Worm (Caenorhabditis elegans) whole organism, young adult: Measurements from ENCODE around the gene str-140.

Source experiments
- Y53G8AR.9 ChIP-seq: fragments of 200-800 bp; sonication (Bioruptor generic); conservative IDR thresholded peaks from 2 replicates; pipeline ENCODE4 v1.3.6; 2022; ENCODE audit warnings: missing genetic modification reagents, missing genetic modification characterization, missing compliant biosample characterization
- ceh-100 ChIP-seq: fragments of 200-800 bp; sonication (Bioruptor generic); IDR thresholded peaks from 2 replicates; pipeline ENCODE4 v1.3.6; 2022; ENCODE audit warnings: missing genetic modification reagents, missing genetic modification characterization, missing compliant biosample characterization
- dpl-1 ChIP-seq: fragments of 150-350 bp; optimal IDR thresholded peaks from 2 replicates; lab custom pipeline; 2014; ENCODE audit warnings: missing biosample characterization, missing genetic modification reagents, missing genetic modification characterization
- nhr-27 ChIP-seq: fragments of 200-800 bp; sonication (Bioruptor generic); optimal IDR thresholded peaks from 2 replicates; lab custom pipeline; 2018; ENCODE audit warnings: mild to moderate bottlenecking, missing genetic modification characterization, moderate library complexity, missing compliant biosample characterization
- nhr-90 ChIP-seq: sonication (generic microtip); optimal IDR thresholded peaks from 2 replicates; lab custom pipeline; 2016; ENCODE audit warnings: missing genotype, mild to moderate bottlenecking, missing genetic modification characterization, missing compliant biosample characterization
- sdz-38 ChIP-seq: sonication (generic microtip); optimal IDR thresholded peaks from 2 replicates; lab custom pipeline; 2016; ENCODE audit warnings: missing genotype, missing genetic modification characterization, missing compliant biosample characterization
- snpc-4 ChIP-seq, 5 experiments: fragments of 150-350 bp in 1 of 5; sonication (generic microtip) in 4 of 5; optimal IDR thresholded peaks; 2 replicates each; lab custom pipeline; 2014 to 2018; ENCODE audit warnings: missing genetic modification characterization in 5 of 5, missing biosample characterization in 3 of 5, antibody characterized with exemption in 2 of 5, mild to moderate bottlenecking in 2 of 5, missing compliant biosample characterization in 2 of 5, missing genotype in 2 of 5, moderate library complexity in 2 of 5, missing genetic modification reagents in 1 of 5
- unc-62 ChIP-seq: fragments of 150-350 bp; optimal IDR thresholded peaks from 2 replicates; lab custom pipeline; 2014; ENCODE audit warnings: missing biosample characterization, missing genetic modification reagents, missing genetic modification characterization
- ztf-28 ChIP-seq: fragments of 200-800 bp; sonication (Bioruptor generic); IDR thresholded peaks from 2 replicates; pipeline ENCODE4 v1.3.6; 2022; ENCODE audit warnings: missing genetic modification reagents, missing genetic modification characterization, missing compliant biosample characterization

DNA sequence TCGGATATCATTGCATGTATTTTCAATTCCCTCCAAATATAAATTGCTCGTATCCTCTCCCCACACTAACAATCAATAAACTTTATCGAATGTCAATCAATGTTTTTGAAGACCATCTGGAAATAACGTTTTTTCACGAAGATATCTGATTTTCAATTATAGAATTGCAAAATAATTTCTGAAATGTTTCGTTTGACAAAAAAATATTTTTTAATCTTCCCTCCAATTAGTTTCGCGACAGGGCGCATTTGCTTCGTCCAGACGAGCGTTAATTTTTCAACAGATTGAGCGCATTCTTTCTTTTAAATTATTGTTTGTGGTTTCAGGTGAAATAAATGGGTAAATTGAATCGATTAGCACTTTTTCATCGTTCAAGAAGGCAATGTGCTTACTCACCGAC lies 36.6 kb downstream of the str-140 start, which contains the start of gene vars-1:
- TF ChIP-seq sdz-38 (no peak), nhr-27 (no peak), snpc-4 (GFP tag; optimal IDR thresholded peaks at IDR 0.05; lab: Kevin White, UChicago) (no peak), snpc-4 (tag; optimal IDR thresholded peaks at IDR 0.05; lab: Kevin White, UChicago) (peak in 2 of 4 experiments; percentile 11 to 50), nhr-90 (tag; lab: Kevin White, UChicago) (no peak), dpl-1 (peak; percentile 42), ceh-100 (GFP tag; lab: Robert Waterston, UW) (no peak), ztf-28 (GFP tag; lab: Robert Waterston, UW) (no peak), Y53G8AR.9 (GFP tag; lab: Robert Waterston, UW) (no peak; the same call in 1 of the 2 replicates), unc-62 (GFP tag; lab: Kevin White, UChicago) (no peak)
